Fruit fly (Drosophila melanogaster) whole organism, embryonic: ENCODE data around the gene Ndfip.
A peak's percentile ranks its signal among the peaks of the same experiment; 100 is the strongest.

Experiments used
- Ada2b ChIP-seq: fragments of 200-800 bp; sonication (Bioruptor generic); IDR thresholded peaks from 2 replicates; pipeline ENCODE4 v1.3.6; 2022; ENCODE audit warnings: missing biosample characterization, missing genetic modification characterization
- Antp ChIP-seq: fragments of 200-800 bp; sonication (Bioruptor generic); optimal IDR thresholded peaks from 3 replicates; lab custom pipeline; 2016; ENCODE audit warnings: missing biosample characterization, missing genetic modification characterization
- CG11247 ChIP-seq: fragments of 200-800 bp; sonication (Bioruptor generic); IDR thresholded peaks from 2 replicates; pipeline ENCODE4 v1.3.6; 2022; ENCODE audit warnings: missing biosample characterization, missing genetic modification characterization
- CG12391 ChIP-seq: fragments of 200-800 bp; sonication (Bioruptor generic); optimal IDR thresholded peaks from 3 replicates; lab custom pipeline; 2018; ENCODE audit warnings: missing biosample characterization, mild to moderate bottlenecking, missing genetic modification characterization, moderate library complexity
- CG13296 ChIP-seq: fragments of 200-800 bp; sonication (Bioruptor generic); optimal IDR thresholded peaks from 3 replicates; lab custom pipeline; 2018; ENCODE audit warnings: missing biosample characterization, mild to moderate bottlenecking, missing genetic modification characterization
- CG13624 ChIP-seq: fragments of 200-800 bp; sonication (Bioruptor generic); optimal IDR thresholded peaks from 2 replicates; lab custom pipeline; 2016; ENCODE audit warnings: missing biosample characterization, missing genetic modification characterization
- CG17328 ChIP-seq: fragments of 200-800 bp; sonication (Bioruptor generic); IDR thresholded peaks from 2 replicates; pipeline ENCODE4 v1.3.6; 2022; ENCODE audit warnings: missing biosample characterization, missing genetic modification characterization
- CG2678 ChIP-seq: fragments of 200-800 bp; sonication (Bioruptor generic); optimal IDR thresholded peaks from 3 replicates; lab custom pipeline; 2019; ENCODE audit warnings: missing biosample characterization, mild to moderate bottlenecking, missing genetic modification characterization, moderate library complexity
- CG31388 ChIP-seq: fragments of 200-800 bp; sonication (Bioruptor generic); optimal IDR thresholded peaks from 2 replicates; lab custom pipeline; 2016; ENCODE audit warnings: missing biosample characterization, missing genetic modification characterization
- CG34224 ChIP-seq: fragments of 200-800 bp; sonication (Bioruptor generic); IDR thresholded peaks from 3 replicates; pipeline ENCODE4 v1.3.6; 2022; ENCODE audit warnings: missing biosample characterization, missing genetic modification characterization; ENCODE audit not compliant: partially characterized antibody
- CG3726 ChIP-seq: fragments of 200-800 bp; sonication (Bioruptor generic); IDR thresholded peaks from 3 replicates; pipeline ENCODE4, ENCODE4 v1.3.6; 2022; ENCODE audit warnings: missing biosample characterization, missing genetic modification characterization
- CG4360 ChIP-seq: fragments of 200-800 bp; sonication (Bioruptor generic); IDR thresholded peaks from 2 replicates; pipeline ENCODE4 v1.3.6; 2022; ENCODE audit warnings: missing biosample characterization, missing genetic modification characterization
- CG4617 ChIP-seq: fragments of 200-800 bp; sonication (Bioruptor generic); optimal IDR thresholded peaks from 3 replicates; lab custom pipeline; 2016; ENCODE audit warnings: missing biosample characterization, missing genetic modification characterization, borderline replicate concordance
- CG6254 ChIP-seq: fragments of 200-800 bp; sonication (Bioruptor generic); optimal IDR thresholded peaks from 3 replicates; lab custom pipeline; 2017; ENCODE audit warnings: mild to moderate bottlenecking, missing biosample characterization, missing genetic modification reagents, missing genetic modification characterization
- CG6813 ChIP-seq: fragments of 200-800 bp; sonication (Bioruptor generic); optimal IDR thresholded peaks from 2 replicates; lab custom pipeline; 2017; ENCODE audit warnings: missing biosample characterization, missing genetic modification characterization, mild to moderate bottlenecking, moderate library complexity, missing genetic modification reagents
- D19B ChIP-seq: fragments of 200-800 bp; sonication (Bioruptor generic); optimal IDR thresholded peaks from 2 replicates; lab custom pipeline; 2017; ENCODE audit warnings: missing biosample characterization, mild to moderate bottlenecking, missing genetic modification characterization
- Gsc ChIP-seq: fragments of 200-800 bp; sonication (Bioruptor generic); IDR thresholded peaks from 2 replicates; pipeline ENCODE4 v1.3.6; 2022; ENCODE audit warnings: missing biosample characterization, missing genetic modification characterization
- HLHmδ ChIP-seq: fragments of 200-800 bp; sonication (Bioruptor generic); optimal IDR thresholded peaks from 2 replicates; lab custom pipeline; 2018; ENCODE audit warnings: missing biosample characterization, mild to moderate bottlenecking, missing genetic modification characterization, moderate library complexity
- Hmx ChIP-seq: fragments of 200-800 bp; sonication (Bioruptor generic); optimal IDR thresholded peaks from 2 replicates; lab custom pipeline; 2016; ENCODE audit warnings: missing biosample characterization, missing genetic modification characterization
- Hr39 ChIP-seq: fragments of >200 bp; optimal IDR thresholded peaks from 2 replicates; lab custom pipeline; 2017
- Nf-YC ChIP-seq: fragments of 200-800 bp; optimal IDR thresholded peaks from 3 replicates; lab custom pipeline; 2019; ENCODE audit warnings: missing biosample characterization, mild to moderate bottlenecking, missing genetic modification characterization, moderate library complexity
- Oli ChIP-seq: fragments of 200-800 bp; sonication (Bioruptor generic); optimal IDR thresholded peaks from 2 replicates; lab custom pipeline; 2018; ENCODE audit warnings: missing biosample characterization, mild to moderate bottlenecking, missing genetic modification characterization, moderate library complexity
- Ravus ChIP-seq: fragments of 200-800 bp; sonication (Bioruptor generic); IDR thresholded peaks from 2 replicates; pipeline ENCODE4 v1.3.6; 2022; ENCODE audit warnings: missing biosample characterization, missing genetic modification characterization
- Ssrp ChIP-seq: fragments of 200-800 bp; sonication (Bioruptor generic); optimal IDR thresholded peaks from 2 replicates; lab custom pipeline; 2018; ENCODE audit warnings: missing biosample characterization, mild to moderate bottlenecking, missing genetic modification characterization, moderate library complexity
- Trl ChIP-seq, 3 experiments: fragments of >200 bp in 2 of 3; fragments of 200-800 bp in 1 of 3; sonication (Bioruptor generic) in 1 of 3; optimal IDR thresholded peaks; 2 replicates in 1 of 3; 3 replicates in 2 of 3; lab custom pipeline; 2016 to 2017; ENCODE audit warnings: missing biosample characterization in 1 of 3, missing genetic modification characterization in 1 of 3
- bigmax ChIP-seq: fragments of 200-800 bp; sonication (Bioruptor generic); optimal IDR thresholded peaks from 2 replicates; lab custom pipeline; 2018; ENCODE audit warnings: missing biosample characterization, mild to moderate bottlenecking, missing genetic modification characterization
- btn ChIP-seq: fragments of 200-800 bp; sonication (Bioruptor generic); optimal IDR thresholded peaks from 2 replicates; lab custom pipeline; 2016; ENCODE audit warnings: missing biosample characterization, missing genetic modification characterization
- chm ChIP-seq: fragments of 200-800 bp; sonication (Bioruptor generic); IDR thresholded peaks from 2 replicates; pipeline ENCODE4 v1.3.6; 2022; ENCODE audit warnings: missing biosample characterization, missing genetic modification characterization
- crol ChIP-seq: fragments of 200-800 bp; sonication (Bioruptor generic); IDR thresholded peaks from 2 replicates; pipeline ENCODE4 v1.3.6; 2022; ENCODE audit warnings: missing biosample characterization, missing genetic modification characterization
- disco-r ChIP-seq: fragments of 200-800 bp; sonication (Bioruptor generic); optimal IDR thresholded peaks from 2 replicates; lab custom pipeline; 2016; ENCODE audit warnings: missing biosample characterization, missing genetic modification characterization
- dmrt99B ChIP-seq: fragments of 200-800 bp; sonication (Bioruptor generic); optimal IDR thresholded peaks from 2 replicates; lab custom pipeline; 2018; ENCODE audit warnings: missing biosample characterization, mild to moderate bottlenecking, missing genetic modification characterization, moderate library complexity
- dysf ChIP-seq: fragments of 200-800 bp; sonication (Bioruptor generic); IDR thresholded peaks from 3 replicates; pipeline ENCODE4 v1.3.6; 2022; ENCODE audit warnings: missing biosample characterization, missing genetic modification characterization
- en ChIP-seq: fragments of 200-800 bp; sonication (Bioruptor generic); optimal IDR thresholded peaks from 2 replicates; lab custom pipeline; 2016; ENCODE audit warnings: missing biosample characterization, missing genetic modification characterization
- esg ChIP-seq: fragments of 200-800 bp; sonication (Bioruptor generic); conservative IDR thresholded peaks from 2 replicates; pipeline ENCODE4 v1.3.6; 2022; ENCODE audit warnings: missing biosample characterization, missing genetic modification characterization
- gro ChIP-seq: fragments of 200-800 bp; sonication (Bioruptor generic); optimal IDR thresholded peaks from 2 replicates; lab custom pipeline; 2016; ENCODE audit warnings: missing biosample characterization, missing genetic modification characterization
- h ChIP-seq: fragments of >200 bp; optimal IDR thresholded peaks from 2 replicates; lab custom pipeline; 2017
- jigr1 ChIP-seq: fragments of 200-800 bp; sonication (Bioruptor generic); IDR thresholded peaks from 3 replicates; pipeline ENCODE4 v1.3.6; 2022; ENCODE audit warnings: missing biosample characterization, missing genetic modification characterization
- jumu ChIP-seq: fragments of 200-800 bp; sonication (Bioruptor generic); optimal IDR thresholded peaks from 3 replicates; lab custom pipeline; 2016; ENCODE audit warnings: missing biosample characterization, missing genetic modification characterization
- lab ChIP-seq: fragments of 200-800 bp; sonication (Bioruptor generic); optimal IDR thresholded peaks from 3 replicates; lab custom pipeline; 2017; ENCODE audit warnings: missing biosample characterization, missing genetic modification characterization, mild to moderate bottlenecking, moderate library complexity, missing genetic modification reagents
- lbe ChIP-seq: fragments of 200-800 bp; sonication (Bioruptor generic); optimal IDR thresholded peaks from 2 replicates; lab custom pipeline; 2016; ENCODE audit warnings: missing biosample characterization, mild to moderate bottlenecking, missing genetic modification characterization
- maf-S ChIP-seq: fragments of 200-800 bp; sonication (Bioruptor generic); optimal IDR thresholded peaks from 2 replicates; lab custom pipeline; 2016; ENCODE audit warnings: missing biosample characterization, missing genetic modification characterization
- mirr ChIP-seq: fragments of 200-800 bp; sonication (Bioruptor generic); optimal IDR thresholded peaks from 3 replicates; lab custom pipeline; 2018; ENCODE audit warnings: missing biosample characterization, mild to moderate bottlenecking, missing genetic modification characterization
- nmo ChIP-seq: fragments of 200-800 bp; sonication (Bioruptor generic); optimal IDR thresholded peaks from 2 replicates; lab custom pipeline; 2018; ENCODE audit warnings: missing biosample characterization, mild to moderate bottlenecking, missing genetic modification characterization, moderate library complexity
- ranshi ChIP-seq: fragments of 200-800 bp; sonication (Bioruptor generic); IDR thresholded peaks from 2 replicates; pipeline ENCODE4 v1.3.6; 2022; ENCODE audit warnings: missing biosample characterization, missing genetic modification characterization
- ro ChIP-seq: fragments of 200-800 bp; sonication (Bioruptor generic); IDR thresholded peaks from 2 replicates; pipeline ENCODE4 v1.3.6; 2022; ENCODE audit warnings: missing biosample characterization, missing genetic modification characterization
- slbo ChIP-seq: fragments of 200-800 bp; sonication (Bioruptor generic); IDR thresholded peaks from 2 replicates; pipeline ENCODE4 v1.3.6; 2022; ENCODE audit warnings: missing biosample characterization, missing genetic modification characterization
- sob ChIP-seq: fragments of 200-800 bp; sonication (Bioruptor generic); IDR thresholded peaks from 2 replicates; pipeline ENCODE4 v1.3.6; 2022; ENCODE audit warnings: missing biosample characterization, missing genetic modification characterization
- sug ChIP-seq: fragments of 200-800 bp; optimal IDR thresholded peaks from 2 replicates; lab custom pipeline; 2019; ENCODE audit warnings: missing biosample characterization, mild to moderate bottlenecking, missing genetic modification characterization, moderate library complexity
- tap ChIP-seq: fragments of 200-800 bp; optimal IDR thresholded peaks from 3 replicates; lab custom pipeline; 2019; ENCODE audit warnings: missing biosample characterization, mild to moderate bottlenecking, missing genetic modification characterization, moderate library complexity
- tup ChIP-seq: fragments of 200-800 bp; sonication (Bioruptor generic); optimal IDR thresholded peaks from 2 replicates; lab custom pipeline; 2016; ENCODE audit warnings: missing biosample characterization, mild to moderate bottlenecking, missing genetic modification characterization, moderate library complexity
- zen2 ChIP-seq: fragments of 200-800 bp; sonication (Bioruptor generic); IDR thresholded peaks from 3 replicates; pipeline ENCODE4 v1.3.6; 2022; ENCODE audit warnings: missing biosample characterization, missing genetic modification characterization; ENCODE audit not compliant: partially characterized antibody

Gene Ndfip

DNA sequence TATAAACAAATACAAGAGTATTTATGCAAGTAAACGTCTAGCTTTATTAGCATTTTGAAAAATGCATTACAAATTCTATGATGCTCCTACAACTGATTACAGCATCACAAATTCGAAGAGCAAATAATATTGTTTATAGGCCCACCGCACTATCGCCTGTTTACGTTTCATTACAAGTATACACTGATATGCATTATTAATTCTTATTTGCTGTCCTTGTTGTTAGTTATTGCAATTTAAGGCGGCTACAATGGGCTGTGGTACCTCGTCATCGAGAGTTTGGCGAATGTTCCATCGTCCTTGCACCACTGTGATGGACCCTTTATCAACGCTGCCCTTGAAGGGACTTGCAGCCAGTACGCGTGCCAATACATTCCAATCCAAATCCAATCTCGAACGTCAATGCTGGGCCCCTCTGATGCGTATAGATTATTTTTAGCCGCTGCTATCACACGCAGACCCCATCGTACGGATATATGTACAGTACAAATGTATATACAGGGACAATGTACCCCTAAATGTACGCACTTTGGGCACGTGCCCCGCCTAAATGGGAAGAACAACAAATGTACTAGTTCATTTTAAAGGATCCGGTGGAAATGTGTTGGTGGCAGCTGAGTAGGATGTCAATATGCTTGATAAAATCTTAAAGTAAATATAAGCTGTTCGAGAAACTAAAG, 2.8 kb upstream of the Ndfip start (continued):
- TF ChIP-seq jumu (GFP tag; lab: Kevin White, UChicago) (no peak), Antp (GFP tag; lab: Kevin White, UChicago) (no peak), chm (GFP tag; lab: Robert Waterston, UW) (no peak), CG2678 (peak; percentile 18), CG34224 (no peak), Hr39 (lab: Kevin White, UChicago) (no peak), en (no peak), bigmax (no peak), tup (no peak), ro (GFP tag; lab: Robert Waterston, UW) (no peak), Ada2b (no peak), h (lab: Kevin White, UChicago) (no peak), Ssrp (tag; lab: Kevin White, UChicago) (peak; percentile 4), esg (GFP tag; lab: Robert Waterston, UW) (no peak), Oli (tag; lab: Kevin White, UChicago) (no peak), nmo (GFP tag; lab: Kevin White, UChicago) (no peak), CG4360 (GFP tag; lab: Robert Waterston, UW) (no peak), zen2 (GFP tag; lab: Robert Waterston, UW) (no peak), sug (tag; lab: Kevin White, UChicago) (no peak), CG6813 (GFP tag; lab: Kevin White, UChicago) (peak; percentile 45), CG12391 (tag; lab: Kevin White, UChicago) (no peak), HLHmδ (GFP tag; lab: Kevin White, UChicago) (peak; percentile 78), sob (GFP tag; lab: Robert Waterston, UW) (no peak), Ravus (GFP tag; lab: Robert Waterston, UW) (no peak), Nf-YC (tag; lab: Kevin White, UChicago) (no peak), CG31388 (no peak), CG13296 (no peak), D19B (GFP tag; lab: Kevin White, UChicago) (no peak), tap (tag; lab: Kevin White, UChicago) (no peak), Hmx (no peak), gro (no peak), Gsc (no peak), CG6254 (GFP tag; lab: Kevin White, UChicago) (no peak), crol (no peak), CG17328 (GFP tag; lab: Robert Waterston, UW) (peak; percentile 26; the same call in 1 of the 2 replicates), btn (GFP tag; lab: Kevin White, UChicago) (no peak), dmrt99B (no peak), maf-S (GFP tag; lab: Kevin White, UChicago) (no peak), dysf (GFP tag; lab: Robert Waterston, UW) (no peak), slbo (GFP tag; lab: Robert Waterston, UW) (no peak), lbe (no peak), disco-r (GFP tag; lab: Kevin White, UChicago) (no peak), jigr1 (GFP tag; lab: Robert Waterston, UW) (no peak), CG13624 (no peak), mirr (GFP tag; lab: Kevin White, UChicago) (no peak), ranshi (GFP tag; lab: Robert Waterston, UW) (no peak), CG4617 (GFP tag; lab: Kevin White, UChicago) (no peak), Trl (optimal IDR thresholded peaks at IDR 0.05; lab: Kevin White, UChicago) (no peak), Trl (GFP tag; optimal IDR thresholded peaks at IDR 0.05; lab: Kevin White, UChicago) (no peak), lab (GFP tag; lab: Kevin White, UChicago) (no peak), CG11247 (no peak), CG3726 (GFP tag; lab: Robert Waterston, UW) (0 out of 3 replicates have a peak, but pooled peaks have one; percentile 42)
